Fruit fly (Drosophila melanogaster) whole organism, embryonic: ENCODE measurements around the gene CG3097.

Experiments used
- CG10209 ChIP-seq: fragments of 200-800 bp; sonication (Bioruptor generic); optimal IDR thresholded peaks from 3 replicates; lab custom pipeline; 2017; ENCODE audit warnings: missing biosample characterization, mild to moderate bottlenecking, missing genetic modification characterization, missing genetic modification reagents
- CG10267 ChIP-seq: fragments of 200-800 bp; sonication (Bioruptor generic); optimal IDR thresholded peaks from 2 replicates; lab custom pipeline; 2018; ENCODE audit warnings: missing biosample characterization, mild to moderate bottlenecking, missing genetic modification characterization, moderate library complexity
- CG11695 ChIP-seq: fragments of 200-800 bp; sonication (Bioruptor generic); IDR thresholded peaks from 3 replicates; pipeline ENCODE4 v1.3.6; 2022; ENCODE audit warnings: missing biosample characterization, missing genetic modification characterization
- CG11723 ChIP-seq: fragments of 200-800 bp; sonication (Bioruptor generic); optimal IDR thresholded peaks from 2 replicates; lab custom pipeline; 2017; ENCODE audit warnings: missing biosample characterization, mild to moderate bottlenecking, missing genetic modification characterization
- CG12391 ChIP-seq: fragments of 200-800 bp; sonication (Bioruptor generic); optimal IDR thresholded peaks from 3 replicates; lab custom pipeline; 2018; ENCODE audit warnings: missing biosample characterization, mild to moderate bottlenecking, missing genetic modification characterization, moderate library complexity
- CG15011 ChIP-seq: fragments of 200-800 bp; sonication (Bioruptor generic); optimal IDR thresholded peaks from 3 replicates; lab custom pipeline; 2018; ENCODE audit warnings: missing biosample characterization, mild to moderate bottlenecking, missing genetic modification characterization
- CG16863 ChIP-seq: fragments of 200-800 bp; sonication (Bioruptor generic); optimal IDR thresholded peaks from 3 replicates; lab custom pipeline; 2016; ENCODE audit warnings: missing biosample characterization, missing genetic modification characterization
- CG17359 ChIP-seq: fragments of 200-800 bp; sonication (Bioruptor generic); optimal IDR thresholded peaks from 3 replicates; lab custom pipeline; 2018; ENCODE audit warnings: missing biosample characterization, mild to moderate bottlenecking, missing genetic modification characterization, moderate library complexity
- CG2202 ChIP-seq: fragments of 200-800 bp; sonication (Bioruptor generic); optimal IDR thresholded peaks from 2 replicates; lab custom pipeline; 2018; ENCODE audit warnings: missing biosample characterization, mild to moderate bottlenecking, missing genetic modification characterization
- CG31388 ChIP-seq: fragments of 200-800 bp; sonication (Bioruptor generic); optimal IDR thresholded peaks from 2 replicates; lab custom pipeline; 2016; ENCODE audit warnings: missing biosample characterization, missing genetic modification characterization
- CG32772 ChIP-seq: fragments of 200-800 bp; sonication (Bioruptor generic); IDR thresholded peaks from 2 replicates; pipeline ENCODE4 v1.3.6; 2022; ENCODE audit warnings: missing biosample characterization, missing genetic modification characterization
- CG3407 ChIP-seq: fragments of 200-800 bp; sonication (Bioruptor generic); optimal IDR thresholded peaks from 2 replicates; lab custom pipeline; 2018; ENCODE audit warnings: missing biosample characterization, mild to moderate bottlenecking, missing genetic modification characterization
- CG42726 ChIP-seq: fragments of 200-800 bp; sonication (Bioruptor generic); IDR thresholded peaks from 2 replicates; pipeline ENCODE4 v1.3.6; 2022; ENCODE audit warnings: missing biosample characterization, missing genetic modification characterization; ENCODE audit not compliant: partially characterized antibody
- CG4404 ChIP-seq: fragments of 200-800 bp; sonication (Bioruptor generic); IDR thresholded peaks from 2 replicates; pipeline ENCODE4 v1.3.6; 2022; ENCODE audit warnings: missing biosample characterization, missing genetic modification characterization
- CG6765 ChIP-seq: fragments of 200-800 bp; sonication (Bioruptor generic); optimal IDR thresholded peaks from 3 replicates; lab custom pipeline; 2017; ENCODE audit warnings: missing biosample characterization, mild to moderate bottlenecking, missing genetic modification characterization
- CG7987 ChIP-seq: fragments of 200-800 bp; sonication (Bioruptor generic); optimal IDR thresholded peaks from 2 replicates; lab custom pipeline; 2018; ENCODE audit warnings: missing biosample characterization, mild to moderate bottlenecking, missing genetic modification characterization, moderate library complexity
- CG9817 ChIP-seq: fragments of 200-800 bp; sonication (Bioruptor generic); optimal IDR thresholded peaks from 2 replicates; lab custom pipeline; 2018; ENCODE audit warnings: missing biosample characterization, mild to moderate bottlenecking, missing genetic modification characterization, moderate library complexity
- CTCF ChIP-seq: fragments of 200-800 bp; sonication (Bioruptor generic); optimal IDR thresholded peaks from 2 replicates; lab custom pipeline; 2017; ENCODE audit warnings: missing biosample characterization, mild to moderate bottlenecking, missing genetic modification characterization, moderate library complexity
- CoRest ChIP-seq: fragments of 200-800 bp; sonication (Bioruptor generic); optimal IDR thresholded peaks from 3 replicates; lab custom pipeline; 2018; ENCODE audit warnings: missing biosample characterization, mild to moderate bottlenecking, missing genetic modification characterization, moderate library complexity
- D ChIP-seq, 2 experiments: fragments of 200-800 bp in 1 of 2; fragments of >200 bp in 1 of 2; sonication (Bioruptor generic) in 1 of 2; optimal IDR thresholded peaks; 2 replicates in 1 of 2; 3 replicates in 1 of 2; lab custom pipeline; 2017; ENCODE audit warnings: mild to moderate bottlenecking in 1 of 2, missing biosample characterization in 1 of 2, missing genetic modification characterization in 1 of 2, missing genetic modification reagents in 1 of 2
- Dll ChIP-seq: fragments of 200-800 bp; sonication (Bioruptor generic); IDR thresholded peaks from 4 replicates; pipeline ENCODE4 v1.3.6; 2022; ENCODE audit warnings: missing biosample characterization, missing genetic modification characterization; ENCODE audit not compliant: partially characterized antibody
- Mad ChIP-seq: fragments of 200-800 bp; sonication (Bioruptor generic); optimal IDR thresholded peaks from 2 replicates; lab custom pipeline; 2016; ENCODE audit warnings: missing biosample characterization, missing genetic modification characterization
- NC2α ChIP-seq: fragments of 200-800 bp; sonication (Bioruptor generic); optimal IDR thresholded peaks from 2 replicates; lab custom pipeline; 2016; ENCODE audit warnings: missing biosample characterization, missing genetic modification characterization
- Opbp ChIP-seq: fragments of 200-800 bp; sonication (Bioruptor generic); IDR thresholded peaks from 3 replicates; pipeline ENCODE4 v1.3.6; 2022; ENCODE audit warnings: missing biosample characterization, missing genetic modification characterization; ENCODE audit not compliant: partially characterized antibody
- Six4 ChIP-seq: fragments of 200-800 bp; sonication (Bioruptor generic); optimal IDR thresholded peaks from 2 replicates; lab custom pipeline; 2016; ENCODE audit warnings: missing biosample characterization, missing genetic modification characterization
- az2 ChIP-seq: fragments of 200-800 bp; sonication (Bioruptor generic); optimal IDR thresholded peaks from 3 replicates; lab custom pipeline; 2016; ENCODE audit warnings: missing biosample characterization, missing genetic modification characterization
- cato ChIP-seq: fragments of 200-800 bp; sonication (Bioruptor generic); optimal IDR thresholded peaks from 2 replicates; lab custom pipeline; 2016; ENCODE audit warnings: missing biosample characterization, missing genetic modification characterization, borderline replicate concordance
- da ChIP-seq: fragments of 200-800 bp; sonication (Bioruptor generic); optimal IDR thresholded peaks from 2 replicates; lab custom pipeline; 2016; ENCODE audit warnings: missing biosample characterization, missing genetic modification characterization
- dpn ChIP-seq, 2 experiments: fragments of 200-800 bp; sonication (Bioruptor generic); optimal IDR thresholded peaks; 3 replicates each; lab custom pipeline; 2016; ENCODE audit warnings: missing biosample characterization in 2 of 2, missing genetic modification characterization in 2 of 2
- en ChIP-seq: fragments of 200-800 bp; sonication (Bioruptor generic); optimal IDR thresholded peaks from 2 replicates; lab custom pipeline; 2016; ENCODE audit warnings: missing biosample characterization, missing genetic modification characterization
- eve ChIP-seq, 2 experiments: fragments of >200 bp; optimal IDR thresholded peaks; 2 replicates each; lab custom pipeline; 2017; ENCODE audit warnings: missing biosample characterization in 2 of 2, missing genetic modification characterization in 2 of 2
- ewg ChIP-seq: fragments of 200-800 bp; sonication (Bioruptor generic); optimal IDR thresholded peaks from 3 replicates; lab custom pipeline; 2017; ENCODE audit warnings: mild to moderate bottlenecking, missing biosample characterization, missing genetic modification reagents, missing genetic modification characterization
- eyg ChIP-seq: fragments of 200-800 bp; sonication (Bioruptor generic); optimal IDR thresholded peaks from 3 replicates; lab custom pipeline; 2016; ENCODE audit warnings: missing biosample characterization, missing genetic modification characterization
- hb ChIP-seq: fragments of 200-800 bp; sonication (Bioruptor generic); IDR thresholded peaks from 3 replicates; pipeline ENCODE4 v1.3.6; 2022; ENCODE audit warnings: missing biosample characterization, missing genetic modification characterization; ENCODE audit not compliant: partially characterized antibody
- ind ChIP-seq: fragments of 200-800 bp; sonication (Bioruptor generic); optimal IDR thresholded peaks from 3 replicates; lab custom pipeline; 2016; ENCODE audit warnings: missing biosample characterization, missing genetic modification characterization
- klu ChIP-seq: fragments of 200-800 bp; sonication (Bioruptor generic); IDR thresholded peaks from 2 replicates; pipeline ENCODE4 v1.3.6; 2022; ENCODE audit warnings: missing biosample characterization, missing genetic modification characterization
- pan ChIP-seq, 4 experiments: fragments of >200 bp in 3 of 4; fragments of 200-800 bp in 1 of 4; sonication (Bioruptor generic) in 1 of 4; optimal IDR thresholded peaks in 3 of 4; IDR thresholded peaks in 1 of 4; 2 replicates each; pipeline versions ENCODE4 v1.3.6 to Lab custom; 2017 to 2022; ENCODE audit warnings: missing biosample characterization in 2 of 4, missing genetic modification characterization in 2 of 4, mixed read lengths in 1 of 4
- pho ChIP-seq: fragments of 200-800 bp; sonication (Bioruptor generic); optimal IDR thresholded peaks from 2 replicates; lab custom pipeline; 2016; ENCODE audit warnings: missing biosample characterization, missing genetic modification characterization
- pnt ChIP-seq: fragments of 200-800 bp; sonication (Bioruptor generic); optimal IDR thresholded peaks from 3 replicates; lab custom pipeline; 2016; ENCODE audit warnings: missing biosample characterization, missing genetic modification characterization
- row ChIP-seq: fragments of 200-800 bp; sonication (Bioruptor generic); IDR thresholded peaks from 3 replicates; pipeline ENCODE4 v1.3.6; 2022; ENCODE audit warnings: missing biosample characterization, missing genetic modification characterization
- sim ChIP-seq: fragments of 200-800 bp; sonication (Bioruptor generic); IDR thresholded peaks from 2 replicates; pipeline ENCODE4 v1.3.6; 2022; ENCODE audit warnings: missing biosample characterization, missing genetic modification characterization
- tll ChIP-seq, 2 experiments: fragments of 200-800 bp in 1 of 2; fragments of >200 bp in 1 of 2; sonication (Bioruptor generic) in 1 of 2; optimal IDR thresholded peaks; 2 replicates each; lab custom pipeline; 2017 to 2019; ENCODE audit warnings: missing biosample characterization in 2 of 2, missing genetic modification characterization in 2 of 2, mild to moderate bottlenecking in 1 of 2, moderate library complexity in 1 of 2
- zen ChIP-seq: fragments of 200-800 bp; sonication (Bioruptor generic); optimal IDR thresholded peaks from 3 replicates; lab custom pipeline; 2018; ENCODE audit warnings: missing biosample characterization, mild to moderate bottlenecking, missing genetic modification characterization, moderate library complexity
- zf30C ChIP-seq: fragments of 200-800 bp; sonication (Bioruptor generic); optimal IDR thresholded peaks from 3 replicates; lab custom pipeline; 2018; ENCODE audit warnings: missing biosample characterization, mild to moderate bottlenecking, missing genetic modification characterization

Gene CG3097

dm6 chrX:5746864-5747861, 23.4 kb downstream of the CG3097 start, which contains the start of the genes IntS6 and Rtel1 (continued):
- TF ChIP-seq CG12391 (peak; percentile 88), D (optimal IDR thresholded peaks at IDR 0.05; lab: Kevin White, UChicago) (peak; percentile 12), D (GFP tag; optimal IDR thresholded peaks at IDR 0.05; lab: Kevin White, UChicago) (peak; percentile 79), CG15011 (GFP tag; lab: Kevin White, UChicago) (peak; percentile 71), row (GFP tag; lab: Robert Waterston, UW) (peak; percentile 98), zen (peak; percentile 87), CG31388 (peak; percentile 62), CG10209 (GFP tag; lab: Kevin White, UChicago) (peak; percentile 100), klu (GFP tag; lab: Robert Waterston, UW) (peak; percentile 86), CG3407 (GFP tag; lab: Kevin White, UChicago) (peak; percentile 69), CG9817 (peak; percentile 94), NC2α (GFP tag; lab: Kevin White, UChicago) (peak; percentile 65), eyg (GFP tag; lab: Kevin White, UChicago) (peak; percentile 77), dpn (GFP tag; optimal IDR thresholded peaks at IDR 0.05; lab: Kevin White, UChicago) (peak; percentile 91 to 92), cato (GFP tag; lab: Kevin White, UChicago) (peak; percentile 84), zf30C (GFP tag; lab: Kevin White, UChicago) (no peak), CG11723 (GFP tag; lab: Kevin White, UChicago) (peak; percentile 74), CG4404 (GFP tag; lab: Robert Waterston, UW) (peak; percentile 85), CG17359 (tag; lab: Kevin White, UChicago) (peak; percentile 86), ewg (GFP tag; lab: Kevin White, UChicago) (peak; percentile 70), CG32772 (GFP tag; lab: Robert Waterston, UW) (peak; percentile 85), CG7987 (GFP tag; lab: Kevin White, UChicago) (peak; percentile 52), CG10267 (tag; lab: Kevin White, UChicago) (peak; percentile 78), CG42726 (peak; percentile 63; the same call in 1 of the 2 replicates), CoRest (tag; lab: Kevin White, UChicago) (peak; percentile 94), pho (GFP tag; lab: Kevin White, UChicago) (peak; percentile 89), Opbp (0 out of 3 replicates have a peak, but pooled peaks have one; percentile 32), Dll (GFP tag; lab: Robert Waterston, UW) (0 out of 4 replicates have a peak, but pooled peaks have one; percentile 24), CG6765 (peak; percentile 67), CG2202 (tag; lab: Kevin White, UChicago) (peak; percentile 56), eve (GFP tag; optimal IDR thresholded peaks at IDR 0.05; lab: Kevin White, UChicago) (peak in 1 of 2 experiments; percentile 12), Mad (GFP tag; lab: Kevin White, UChicago) (peak; percentile 80), sim (GFP tag; lab: Robert Waterston, UW) (peak; percentile 49; the same call in 1 of the 2 replicates)

- peak; percentile 58 for TF ChIP-seq pnt
- TF ChIP-seq en (GFP tag; lab: Kevin White, UChicago), result peak; percentile 18
- peak; percentile 76 for TF ChIP-seq CG11695
- TF ChIP-seq CG16863 (GFP tag; lab: Kevin White, UChicago), result peak; percentile 22
- no peak for TF ChIP-seq CTCF
- no peak for TF ChIP-seq hb
- TF ChIP-seq ind, result peak; percentile 53
- no peak for TF ChIP-seq da (GFP tag; lab: Kevin White, UChicago)
- TF ChIP-seq az2 (GFP tag; lab: Kevin White, UChicago), result peak; percentile 75
- TF ChIP-seq tll (GFP tag; optimal IDR thresholded peaks at IDR 0.05; lab: Kevin White, UChicago), result no peak
- no peak for TF ChIP-seq Six4 (GFP tag; lab: Kevin White, UChicago)
- TF ChIP-seq pan (optimal IDR thresholded peaks at IDR 0.05; lab: Kevin White, UChicago), result no peak
- peak in 1 of 2 experiments; percentile 86 for TF ChIP-seq pan (GFP tag; optimal IDR thresholded peaks at IDR 0.05 in 1 of 2, IDR thresholded peaks at IDR 0.05 in 1 of 2)
- peak; percentile 60 for TF ChIP-seq CG11723 (GFP tag; lab: Kevin White, UChicago)
These were observed 24.5 kb downstream of the CG3097 start for dm6 chrX:5745840-5746815.
